Worm (Caenorhabditis elegans) whole organism, L1 larva: ENCODE data around the gene irld-14.
"Not testable (repeated sequence)": the region's sequence is repeated elsewhere in the genome, so short reads cannot be mapped to it uniquely, and the experiment has no call there.

Source experiments
- ama-1 ChIP-seq: fragments of 150-350 bp; optimal IDR thresholded peaks from 2 replicates; lab custom pipeline; 2014
- ceh-82 ChIP-seq, 3 experiments: fragments of 150-350 bp in 1 of 3; sonication (generic microtip) in 2 of 3; optimal IDR thresholded peaks; 2 replicates each; lab custom pipeline; 2014 to 2017; ENCODE audit warnings: missing biosample characterization in 3 of 3, missing genetic modification characterization in 3 of 3
- fkh-10 ChIP-seq: sonication (generic microtip); optimal IDR thresholded peaks from 2 replicates; lab custom pipeline; 2017; ENCODE audit warnings: missing biosample characterization, missing genetic modification reagents, missing genetic modification characterization
- jun-1 ChIP-seq: fragments of 150-350 bp; optimal IDR thresholded peaks from 2 replicates; lab custom pipeline; 2014; ENCODE audit warnings: missing biosample characterization, missing genetic modification reagents, missing genetic modification characterization
- nhr-237 ChIP-seq: fragments of 150-350 bp; optimal IDR thresholded peaks from 2 replicates; lab custom pipeline; 2014; ENCODE audit warnings: missing biosample characterization, missing genetic modification characterization
- nhr-28 ChIP-seq: fragments of 150-350 bp; optimal IDR thresholded peaks from 2 replicates; lab custom pipeline; 2014; ENCODE audit warnings: missing biosample characterization, missing genetic modification characterization
- skn-1 ChIP-seq: fragments of 150-350 bp; optimal IDR thresholded peaks from 2 replicates; lab custom pipeline; 2014; ENCODE audit warnings: missing biosample characterization, missing genetic modification characterization
- snpc-4 ChIP-seq: fragments of 150-350 bp; optimal IDR thresholded peaks from 2 replicates; lab custom pipeline; 2014; ENCODE audit warnings: missing biosample characterization, missing genetic modification characterization
- unc-130 ChIP-seq: fragments of 150-350 bp; optimal IDR thresholded peaks from 2 replicates; lab custom pipeline; 2017; ENCODE audit warnings: missing biosample characterization, missing genetic modification characterization, inconsistent platforms
- zag-1 ChIP-seq: fragments of 150-350 bp; optimal IDR thresholded peaks from 2 replicates; lab custom pipeline; 2014; ENCODE audit warnings: missing biosample characterization, missing genetic modification characterization

DNA sequence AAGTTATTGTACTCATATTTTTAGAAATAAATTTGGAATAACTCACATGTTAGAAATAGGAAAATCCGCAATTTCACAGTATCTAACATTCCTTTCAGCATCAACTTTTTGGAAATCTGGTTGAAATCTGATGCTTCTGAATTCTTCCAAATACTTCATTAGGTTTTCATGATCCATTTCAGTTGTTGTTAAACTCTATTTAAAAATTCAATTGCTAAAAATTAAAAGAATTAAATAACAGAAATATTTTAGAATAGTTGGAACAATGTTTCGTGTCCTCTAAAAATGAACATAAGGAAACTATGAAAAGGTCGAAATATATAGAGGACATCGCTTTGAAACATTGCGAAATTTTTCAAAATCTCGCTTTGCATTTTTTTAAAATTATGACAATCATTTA lies 35.0 kb downstream of the irld-14 start, which contains the start of gene cng-1:
- TF ChIP-seq nhr-28 (tag; lab: Kevin White, UChicago); zag-1; skn-1; ama-1; ceh-82 (tag; optimal IDR thresholded peaks at IDR 0.05; lab: Kevin White, UChicago); snpc-4 (tag; lab: Kevin White, UChicago); nhr-237 (tag; lab: Kevin White, UChicago); unc-130 (tag; lab: Kevin White, UChicago); jun-1 (tag; lab: Kevin White, UChicago); fkh-10 (GFP tag; lab: Kevin White, UChicago): not testable (repeated sequence)
